Fruit fly (Drosophila melanogaster): ENCODE data around the gene CG17477.

CG17477 gene

DNA sequence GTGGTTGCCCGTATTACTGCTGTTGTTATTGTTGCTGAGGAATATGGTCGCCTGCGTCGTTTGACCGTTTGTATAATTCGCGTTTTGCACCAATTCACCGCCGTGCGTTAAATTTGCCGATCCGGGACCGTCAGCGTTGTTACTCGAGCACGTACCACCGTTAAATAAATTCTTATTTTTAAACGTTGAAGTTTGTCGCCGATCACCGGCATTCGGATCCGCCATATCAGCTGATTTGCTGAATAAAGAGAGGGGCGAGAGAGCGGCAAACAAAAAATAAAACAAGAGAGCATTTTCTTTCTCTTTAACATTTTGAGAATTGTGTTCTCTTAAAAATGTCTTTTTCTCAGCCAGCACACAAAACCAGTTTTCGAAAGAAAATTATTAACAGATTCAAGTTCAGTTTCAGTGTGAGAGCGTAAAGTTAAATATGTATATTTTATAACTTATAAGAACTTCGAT, 7.8 kb downstream of the CG17477 start (continued):
- TF ChIP-seq CG8359 (GFP tag; optimal IDR thresholded peaks at IDR 0.05; ENCODE audit: borderline replicate concordance) = peak; percentile 7
- peak; percentile 18 for TF ChIP-seq stwl (tag; optimal IDR thresholded peaks at IDR 0.05)
- TF ChIP-seq pfk (GFP tag; optimal IDR thresholded peaks at IDR 0.05) = no peak
- peak; percentile 41 for TF ChIP-seq nom (GFP tag; optimal IDR thresholded peaks at IDR 0.05)
- TF ChIP-seq Rfx (GFP tag; IDR thresholded peaks at IDR 0.05) = no peak; the same call in 1 of the 2 replicates
- no peak for TF ChIP-seq CG30020 (tag; optimal IDR thresholded peaks at IDR 0.05)
- TF ChIP-seq HmgZ (tag; optimal IDR thresholded peaks at IDR 0.05) = peak; percentile 14
- no peak for TF ChIP-seq CG4617 (GFP tag; optimal IDR thresholded peaks at IDR 0.05; ENCODE audit: borderline replicate concordance)
- peak; percentile 29; the same call in 1 of the 2 replicates for TF ChIP-seq MBD-R2 (GFP tag; IDR thresholded peaks at IDR 0.05)
- TF ChIP-seq CG17361 (GFP tag; IDR thresholded peaks at IDR 0.05) = no peak
- peak; percentile 55 for TF ChIP-seq CTCF (GFP tag; optimal IDR thresholded peaks at IDR 0.05)
- TF ChIP-seq nerfin-1 (tag; optimal IDR thresholded peaks at IDR 0.05) = no peak
- TF ChIP-seq CG13424 (tag; optimal IDR thresholded peaks at IDR 0.05) = no peak
- no peak for TF ChIP-seq CG33213 (GFP tag; optimal IDR thresholded peaks at IDR 0.05)
- TF ChIP-seq rib (GFP tag; IDR thresholded peaks at IDR 0.05) = peak; percentile 44; the same call in 1 of the 2 replicates
- TF ChIP-seq sna (GFP tag; IDR thresholded peaks at IDR 0.05; ENCODE audit: partially characterized antibody) = peak; percentile 22; the same call in 1 of the 2 replicates
- no peak for TF ChIP-seq Fer1 (GFP tag; optimal IDR thresholded peaks at IDR 0.05)
- TF ChIP-seq CG7745 (tag; optimal IDR thresholded peaks at IDR 0.05) = peak; percentile 35
- TF ChIP-seq cato (GFP tag; optimal IDR thresholded peaks at IDR 0.05; ENCODE audit: borderline replicate concordance) = no peak
- no peak for TF ChIP-seq CG4424 (GFP tag; optimal IDR thresholded peaks at IDR 0.05)
- TF ChIP-seq sd (tag; optimal IDR thresholded peaks at IDR 0.05) = peak; percentile 21
- TF ChIP-seq phol (tag; optimal IDR thresholded peaks at IDR 0.05) = no peak
- peak; percentile 39; the same call in 1 of the 2 replicates for TF ChIP-seq inv (GFP tag; IDR thresholded peaks at IDR 0.05; ENCODE audit: partially characterized antibody)
- peak in 1 of 2 experiments; percentile 70 for TF ChIP-seq crp (GFP tag; optimal IDR thresholded peaks at IDR 0.05)
- no peak for TF ChIP-seq dimm (GFP tag; IDR thresholded peaks at IDR 0.05)
- no peak for TF ChIP-seq Hey (tag; optimal IDR thresholded peaks at IDR 0.05)
- peak; percentile 90 to 91 for TF ChIP-seq Trl (optimal IDR thresholded peaks at IDR 0.05)
- no peak for TF ChIP-seq Trl (GFP tag; optimal IDR thresholded peaks at IDR 0.05)
- TF ChIP-seq Atf6 (GFP tag; IDR thresholded peaks at IDR 0.05) = peak; percentile 32; the same call in 1 of the 2 replicates
- TF ChIP-seq Nf-YB (GFP tag; optimal IDR thresholded peaks at IDR 0.05) = no peak
- TF ChIP-seq CG9876 (GFP tag; optimal IDR thresholded peaks at IDR 0.05) = no peak
- TF ChIP-seq Adf1 (GFP tag; IDR thresholded peaks at IDR 0.05) = peak; percentile 22; the same call in 1 of the 2 replicates
- no peak for TF ChIP-seq Atf-2 (GFP tag; optimal IDR thresholded peaks at IDR 0.05)
- TF ChIP-seq CG14441 (GFP tag; IDR thresholded peaks at IDR 0.05) = peak; percentile 23; the same call in 1 of the 2 replicates
- TF ChIP-seq Deaf1 (tag; optimal IDR thresholded peaks at IDR 0.05) = peak; percentile 85
- no peak for TF ChIP-seq CG13775 (GFP tag; optimal IDR thresholded peaks at IDR 0.05)
- TF ChIP-seq BEAF-32 (GFP tag; optimal IDR thresholded peaks at IDR 0.05) = no peak
- TF ChIP-seq tll (GFP tag; optimal IDR thresholded peaks at IDR 0.05) = no peak
- TF ChIP-seq dati (GFP tag; IDR thresholded peaks at IDR 0.05) = no peak
- 0 out of 2 replicates have a peak, but pooled peaks have one; percentile 22 for TF ChIP-seq CG11085 (GFP tag; IDR thresholded peaks at IDR 0.05)
- TF ChIP-seq CG34422 (GFP tag; IDR thresholded peaks at IDR 0.05) = peak; percentile 56; the same call in 1 of the 3 replicates
- no peak for TF ChIP-seq ewg (GFP tag; optimal IDR thresholded peaks at IDR 0.05)
- peak; percentile 50 for TF ChIP-seq CG10543 (GFP tag; optimal IDR thresholded peaks at IDR 0.05)
- no peak for TF ChIP-seq run (tag; optimal IDR thresholded peaks at IDR 0.05)
- TF ChIP-seq mirr (GFP tag; optimal IDR thresholded peaks at IDR 0.05) = no peak
- peak; percentile 48; the same call in 1 of the 2 replicates for TF ChIP-seq Bgb (GFP tag; IDR thresholded peaks at IDR 0.05; ENCODE audit: partially characterized antibody)
- TF ChIP-seq ac (GFP tag; optimal IDR thresholded peaks at IDR 0.05) = no peak
- TF ChIP-seq bowl (GFP tag; IDR thresholded peaks at IDR 0.05) = no peak
- TF ChIP-seq otp (GFP tag; IDR thresholded peaks at IDR 0.05) = no peak
- TF ChIP-seq ttk (GFP tag; IDR thresholded peaks at IDR 0.05) = no peak

Measured in whole organism, embryonic.